Worm (Caenorhabditis elegans) whole organism, late embryonic: Measurements from ENCODE around the gene trf-1.

ENCODE experiments used
- K02D7.2 ChIP-seq: sonication (generic microtip); optimal IDR thresholded peaks from 2 replicates; lab custom pipeline; 2017; ENCODE audit warnings: mild to moderate bottlenecking, missing genetic modification characterization, missing compliant biosample characterization
- ama-1 ChIP-seq: fragments of 150-350 bp; optimal IDR thresholded peaks from 2 replicates; lab custom pipeline; 2014
- ceh-14 ChIP-seq: sonication (generic microtip); optimal IDR thresholded peaks from 2 replicates; lab custom pipeline; 2016; ENCODE audit warnings: missing genotype, missing genetic modification characterization, missing compliant biosample characterization
- dve-1 ChIP-seq: sonication (generic microtip); optimal IDR thresholded peaks from 2 replicates; lab custom pipeline; 2017; ENCODE audit warnings: antibody characterized with exemption, mild to moderate bottlenecking, missing genetic modification characterization, missing compliant biosample characterization
- pha-4 ChIP-seq: fragments of 150-350 bp; optimal IDR thresholded peaks from 2 replicates; lab custom pipeline; 2018; ENCODE audit warnings: missing biosample characterization, missing genetic modification reagents, missing genetic modification characterization
- ref-2 ChIP-seq: sonication (generic microtip); optimal IDR thresholded peaks from 2 replicates; lab custom pipeline; 2016; ENCODE audit warnings: missing genetic modification characterization, missing compliant biosample characterization
- tbx-2 ChIP-seq: sonication (generic microtip); optimal IDR thresholded peaks from 2 replicates; lab custom pipeline; 2016; ENCODE audit warnings: missing genetic modification characterization, missing compliant biosample characterization
- unc-86 ChIP-seq: sonication (generic microtip); optimal IDR thresholded peaks from 2 replicates; lab custom pipeline; 2016; ENCODE audit warnings: missing genetic modification characterization, missing compliant biosample characterization

DNA sequence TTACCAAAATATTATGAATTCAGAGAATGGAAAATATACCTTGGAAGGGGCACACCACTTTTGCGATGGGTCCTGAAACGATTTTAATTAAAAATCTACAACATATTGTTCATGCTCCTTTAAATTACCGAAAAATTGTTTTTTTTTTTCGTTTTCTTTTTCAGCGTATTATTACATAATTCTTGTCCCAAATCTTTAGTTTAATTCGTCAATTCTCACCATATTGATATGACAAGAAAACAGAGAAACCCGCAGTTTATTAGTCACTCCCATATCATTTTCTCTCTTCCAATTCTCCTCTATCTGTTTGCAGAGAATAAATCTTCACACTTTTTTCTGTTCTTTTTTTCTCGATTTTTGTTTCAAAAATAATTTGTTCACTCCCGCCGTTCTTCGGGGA, 35.0 kb upstream of the trf-1 start, which contains the start of gene F11F1.1:
- TF ChIP-seq unc-86 (tag; lab: Kevin White, UChicago) (no peak), ceh-14 (tag; lab: Kevin White, UChicago) (no peak), K02D7.2 (no peak), pha-4 (tag; lab: Kevin White, UChicago) (no peak), dve-1 (no peak), ref-2 (tag; lab: Kevin White, UChicago) (no peak), ama-1 (no peak), tbx-2 (tag; lab: Kevin White, UChicago) (no peak)
